Fruit fly (Drosophila melanogaster) whole organism, prepupa: ENCODE results near the gene eRF1.

Source experiments
- Blimp-1 ChIP-seq: fragments of 200-800 bp; sonication (Bioruptor generic); optimal IDR thresholded peaks from 3 replicates; lab custom pipeline; 2017; ENCODE audit warnings: missing biosample characterization, missing genetic modification characterization, mild to moderate bottlenecking, moderate library complexity, missing genetic modification reagents
- CG10669 ChIP-seq: fragments of 200-800 bp; sonication (Bioruptor generic); optimal IDR thresholded peaks from 3 replicates; lab custom pipeline; 2018; ENCODE audit warnings: missing biosample characterization, mild to moderate bottlenecking, missing genetic modification characterization, moderate library complexity
- CG11762 ChIP-seq: fragments of 200-800 bp; sonication (Bioruptor generic); optimal IDR thresholded peaks from 3 replicates; lab custom pipeline; 2016; ENCODE audit warnings: missing biosample characterization, missing genetic modification characterization; ENCODE audit not compliant: insufficient read depth
- CG11902 ChIP-seq: fragments of 200-800 bp; sonication (Bioruptor generic); optimal IDR thresholded peaks from 3 replicates; lab custom pipeline; 2016; ENCODE audit warnings: missing biosample characterization, missing genetic modification characterization
- CG15336 ChIP-seq: fragments of 200-800 bp; sonication (Bioruptor generic); IDR thresholded peaks from 2 replicates; pipeline ENCODE4 v1.3.6; 2022; ENCODE audit warnings: missing biosample characterization, missing genetic modification characterization
- CG1621 ChIP-seq: fragments of 200-800 bp; sonication (Bioruptor generic); optimal IDR thresholded peaks from 3 replicates; lab custom pipeline; 2018; ENCODE audit warnings: missing biosample characterization, mild to moderate bottlenecking, missing genetic modification characterization
- CG3032 ChIP-seq: fragments of 200-800 bp; optimal IDR thresholded peaks from 2 replicates; lab custom pipeline; 2019; ENCODE audit warnings: missing biosample characterization, mild to moderate bottlenecking, missing genetic modification characterization, moderate library complexity
- CG31627 ChIP-seq: fragments of 200-800 bp; sonication (Bioruptor generic); optimal IDR thresholded peaks from 3 replicates; lab custom pipeline; 2016; ENCODE audit warnings: missing biosample characterization, missing genetic modification characterization
- CG32006 ChIP-seq: fragments of 200-800 bp; sonication (Bioruptor generic); optimal IDR thresholded peaks from 3 replicates; lab custom pipeline; 2017; ENCODE audit warnings: missing biosample characterization, mild to moderate bottlenecking, missing genetic modification characterization
- CG4318 ChIP-seq: fragments of 200-800 bp; sonication (Bioruptor generic); optimal IDR thresholded peaks from 3 replicates; lab custom pipeline; 2017; ENCODE audit warnings: missing biosample characterization, mild to moderate bottlenecking, missing genetic modification characterization
- CG6276 ChIP-seq: fragments of 200-800 bp; sonication (Bioruptor generic); optimal IDR thresholded peaks from 2 replicates; lab custom pipeline; 2017; ENCODE audit warnings: missing biosample characterization, mild to moderate bottlenecking, missing genetic modification characterization
- CG6792 ChIP-seq: fragments of 200-800 bp; sonication (Bioruptor generic); optimal IDR thresholded peaks from 3 replicates; lab custom pipeline; 2016; ENCODE audit warnings: missing biosample characterization, missing genetic modification characterization
- CG6808 ChIP-seq: fragments of 200-800 bp; sonication (Bioruptor generic); optimal IDR thresholded peaks from 3 replicates; lab custom pipeline; 2017; ENCODE audit warnings: missing biosample characterization, missing genetic modification characterization, mild to moderate bottlenecking, moderate library complexity, missing genetic modification reagents
- CG7368 ChIP-seq: fragments of 200-800 bp; sonication (Bioruptor generic); optimal IDR thresholded peaks from 3 replicates; lab custom pipeline; 2016; ENCODE audit warnings: missing biosample characterization, missing genetic modification characterization
- CG8119 ChIP-seq: fragments of 200-800 bp; sonication (Bioruptor generic); IDR thresholded peaks from 3 replicates; pipeline ENCODE4 v1.3.6; 2022; ENCODE audit warnings: missing biosample characterization, missing genetic modification characterization
- CG8319 ChIP-seq: fragments of 200-800 bp; sonication (Bioruptor generic); optimal IDR thresholded peaks from 3 replicates; lab custom pipeline; 2016; ENCODE audit warnings: missing biosample characterization, missing genetic modification characterization
- CG9139 ChIP-seq: fragments of 200-800 bp; sonication (Bioruptor generic); optimal IDR thresholded peaks from 3 replicates; lab custom pipeline; 2017; ENCODE audit warnings: missing biosample characterization, mild to moderate bottlenecking, missing genetic modification characterization
- Eip75B ChIP-seq: fragments of 200-800 bp; sonication (Bioruptor generic); optimal IDR thresholded peaks from 3 replicates; lab custom pipeline; 2016; ENCODE audit warnings: missing biosample characterization, missing genetic modification characterization
- Eip78C ChIP-seq: fragments of 200-800 bp; sonication (Bioruptor generic); peaks from one replicate; lab custom pipeline; 2016; ENCODE audit warnings: missing biosample characterization, missing genetic modification characterization
- Eip93F ChIP-seq: fragments of 200-800 bp; sonication (Bioruptor generic); optimal IDR thresholded peaks from 2 replicates; lab custom pipeline; 2016; ENCODE audit warnings: missing biosample characterization, mild to moderate bottlenecking, missing genetic modification characterization
- Ets21C ChIP-seq: fragments of 200-800 bp; sonication (Bioruptor generic); optimal IDR thresholded peaks from 3 replicates; lab custom pipeline; 2016; ENCODE audit warnings: missing biosample characterization, missing genetic modification characterization
- Ets96B ChIP-seq: fragments of 200-800 bp; optimal IDR thresholded peaks from 2 replicates; lab custom pipeline; 2019; ENCODE audit warnings: missing biosample characterization, mild to moderate bottlenecking, missing genetic modification characterization, moderate library complexity
- Lpt ChIP-seq: fragments of 200-800 bp; sonication (Bioruptor generic); optimal IDR thresholded peaks from 3 replicates; lab custom pipeline; 2016; ENCODE audit warnings: missing biosample characterization, missing genetic modification characterization
- Met ChIP-seq: fragments of 200-800 bp; sonication (Bioruptor generic); optimal IDR thresholded peaks from 3 replicates; lab custom pipeline; 2016; ENCODE audit warnings: missing biosample characterization, missing genetic modification characterization
- OdsH ChIP-seq: fragments of 200-800 bp; sonication (Bioruptor generic); optimal IDR thresholded peaks from 3 replicates; lab custom pipeline; 2016; ENCODE audit warnings: missing biosample characterization, missing genetic modification characterization
- Smox ChIP-seq: fragments of 200-800 bp; sonication (Bioruptor generic); optimal IDR thresholded peaks from 3 replicates; lab custom pipeline; 2016; ENCODE audit warnings: missing biosample characterization, missing genetic modification characterization
- Sox102F ChIP-seq: fragments of 200-800 bp; sonication (Bioruptor generic); optimal IDR thresholded peaks from 2 replicates; lab custom pipeline; 2016; ENCODE audit warnings: missing biosample characterization, mild to moderate bottlenecking, missing genetic modification characterization
- Sox15 ChIP-seq: fragments of 200-800 bp; sonication (Bioruptor generic); optimal IDR thresholded peaks from 3 replicates; lab custom pipeline; 2016; ENCODE audit warnings: missing biosample characterization, missing genetic modification characterization
- achi ChIP-seq: fragments of 200-800 bp; sonication (Bioruptor generic); optimal IDR thresholded peaks from 3 replicates; lab custom pipeline; 2016; ENCODE audit warnings: missing biosample characterization, missing genetic modification characterization
- cyc ChIP-seq: fragments of 200-800 bp; sonication (Bioruptor generic); optimal IDR thresholded peaks from 3 replicates; lab custom pipeline; 2016; ENCODE audit warnings: missing biosample characterization, missing genetic modification characterization
- dac ChIP-seq: fragments of 200-800 bp; sonication (Bioruptor generic); optimal IDR thresholded peaks from 2 replicates; lab custom pipeline; 2017; ENCODE audit warnings: missing biosample characterization, mild to moderate bottlenecking, missing genetic modification characterization
- eg ChIP-seq: fragments of 200-800 bp; sonication (Bioruptor generic); IDR thresholded peaks from 3 replicates; pipeline ENCODE4 v1.3.6; 2022; ENCODE audit warnings: missing biosample characterization, missing genetic modification characterization
- esn ChIP-seq: fragments of 200-800 bp; sonication (Bioruptor generic); optimal IDR thresholded peaks from 2 replicates; lab custom pipeline; 2016; ENCODE audit warnings: missing biosample characterization, mild to moderate bottlenecking, missing genetic modification characterization, moderate library complexity
- fd59A ChIP-seq: fragments of 200-800 bp; sonication (Bioruptor generic); optimal IDR thresholded peaks from 2 replicates; lab custom pipeline; 2017; ENCODE audit warnings: missing biosample characterization, mild to moderate bottlenecking, missing genetic modification characterization, missing genetic modification reagents
- fd85E ChIP-seq: fragments of 200-800 bp; sonication (Bioruptor generic); optimal IDR thresholded peaks from 3 replicates; lab custom pipeline; 2016; ENCODE audit warnings: missing biosample characterization, missing genetic modification characterization
- lz ChIP-seq: fragments of 200-800 bp; sonication (Bioruptor generic); optimal IDR thresholded peaks from 3 replicates; lab custom pipeline; 2016; ENCODE audit warnings: missing biosample characterization, missing genetic modification characterization
- net ChIP-seq: fragments of 200-800 bp; sonication (Bioruptor generic); optimal IDR thresholded peaks from 3 replicates; lab custom pipeline; 2016; ENCODE audit warnings: missing biosample characterization, missing genetic modification characterization
- salr ChIP-seq, 2 experiments: fragments of 200-800 bp; sonication (Bioruptor generic); optimal IDR thresholded peaks; 3 replicates each; lab custom pipeline; 2016 to 2018; ENCODE audit warnings: missing biosample characterization in 2 of 2, missing genetic modification characterization in 2 of 2, mild to moderate bottlenecking in 1 of 2
- spab ChIP-seq: fragments of 200-800 bp; sonication (Bioruptor generic); optimal IDR thresholded peaks from 2 replicates; lab custom pipeline; 2017; ENCODE audit warnings: missing biosample characterization, mild to moderate bottlenecking, missing genetic modification characterization, missing genetic modification reagents
- ss ChIP-seq, 2 experiments: fragments of 200-800 bp; sonication (Bioruptor generic); optimal IDR thresholded peaks; 2 replicates in 1 of 2; 3 replicates in 1 of 2; lab custom pipeline; 2017 to 2018; ENCODE audit warnings: mild to moderate bottlenecking in 2 of 2, missing biosample characterization in 2 of 2, missing genetic modification characterization in 2 of 2, moderate library complexity in 1 of 2
- topi ChIP-seq: fragments of 200-800 bp; sonication (Bioruptor generic); optimal IDR thresholded peaks from 3 replicates; lab custom pipeline; 2016; ENCODE audit warnings: missing biosample characterization, missing genetic modification characterization
- vri ChIP-seq: fragments of 200-800 bp; sonication (Bioruptor generic); optimal IDR thresholded peaks from 3 replicates; lab custom pipeline; 2016; ENCODE audit warnings: missing biosample characterization, mild to moderate bottlenecking, missing genetic modification characterization

eRF1 gene

dm6 chr3L:20347762-20348580, at the start of gene eRF1, which contains the start of gene Rbbp5 (continued):
- TF ChIP-seq lz: peak; percentile 66
- no peak for TF ChIP-seq spab (GFP tag; lab: Kevin White, UChicago)
- TF ChIP-seq salr (GFP tag; optimal IDR thresholded peaks at IDR 0.05; lab: Kevin White, UChicago): no peak
- TF ChIP-seq Ets96B (tag; lab: Kevin White, UChicago): peak; percentile 53
- peak; percentile 72 for TF ChIP-seq cyc
- TF ChIP-seq vri: no peak
- TF ChIP-seq Smox (GFP tag; lab: Kevin White, UChicago): peak; percentile 71
- TF ChIP-seq topi (GFP tag; lab: Kevin White, UChicago): peak; percentile 58
- peak; percentile 66 for TF ChIP-seq Met (GFP tag; lab: Kevin White, UChicago)
- peak; percentile 53 for TF ChIP-seq net
- TF ChIP-seq, all 60 proteins: peak for 41

dm6 chr3L:20299110-20299509, 49.0 kb upstream of the eRF1 start, which contains the start of gene SCCRO4:
TSS of gene SCCRO4 (plus strand) at chr3L:20299410.
- TF ChIP-seq Eip93F (GFP tag; lab: Kevin White, UChicago): no peak
- no peak for TF ChIP-seq ss (GFP tag; optimal IDR thresholded peaks at IDR 0.05; lab: Kevin White, UChicago)
- TF ChIP-seq Ets21C (GFP tag; lab: Kevin White, UChicago): no peak
- TF ChIP-seq Lpt (GFP tag; lab: Kevin White, UChicago): no peak
- TF ChIP-seq CG10669 (GFP tag; lab: Kevin White, UChicago): no peak
- TF ChIP-seq CG8319: no peak
- no peak for TF ChIP-seq vri
- no peak for TF ChIP-seq eg (GFP tag; lab: Robert Waterston, UW)
- no peak for TF ChIP-seq fd85E (GFP tag; lab: Kevin White, UChicago)
- TF ChIP-seq CG11762 (GFP tag; lab: Kevin White, UChicago): no peak
- no peak for TF ChIP-seq salr (GFP tag; optimal IDR thresholded peaks at IDR 0.05; lab: Kevin White, UChicago)
- no peak for TF ChIP-seq Ets96B (tag; lab: Kevin White, UChicago)
- no peak for TF ChIP-seq net

- TF ChIP-seq CG6808 (no peak), eg (GFP tag; lab: Robert Waterston, UW) (peak; percentile 80), Smox (GFP tag; lab: Kevin White, UChicago) (peak; percentile 75), Sox15 (peak; percentile 76), CG10669 (GFP tag; lab: Kevin White, UChicago) (no peak), CG4318 (GFP tag; lab: Kevin White, UChicago) (no peak), Sox102F (GFP tag; lab: Kevin White, UChicago) (peak; percentile 62), CG7368 (GFP tag; lab: Kevin White, UChicago) (peak; percentile 36), CG1621 (tag; lab: Kevin White, UChicago) (no peak), vri (no peak), fd85E (GFP tag; lab: Kevin White, UChicago) (no peak), CG6792 (GFP tag; lab: Kevin White, UChicago) (peak; percentile 46), Ets96B (tag; lab: Kevin White, UChicago) (peak; percentile 50), CG11902 (GFP tag; lab: Kevin White, UChicago) (peak; percentile 69), lz (peak; percentile 79), CG15336 (GFP tag; lab: Robert Waterston, UW) (0 out of 2 replicates have a peak, but pooled peaks have one; percentile 46), dac (GFP tag; lab: Kevin White, UChicago) (no peak), Eip78C (no peak), salr (GFP tag; optimal IDR thresholded peaks at IDR 0.05; lab: Kevin White, UChicago) (no peak), Eip75B (GFP tag; lab: Kevin White, UChicago) (no peak), net (no peak), CG6276 (GFP tag; lab: Kevin White, UChicago) (no peak), CG11762 (GFP tag; lab: Kevin White, UChicago) (peak; percentile 42), esn (GFP tag; lab: Kevin White, UChicago) (peak; percentile 84), CG8119 (GFP tag; lab: Robert Waterston, UW) (peak; percentile 54; the same call in 2 of the 3 replicates), achi (GFP tag; lab: Kevin White, UChicago) (peak; percentile 70), CG3032 (peak; percentile 70), Lpt (GFP tag; lab: Kevin White, UChicago) (peak; percentile 37), CG9139 (GFP tag; lab: Kevin White, UChicago) (no peak), Ets21C (GFP tag; lab: Kevin White, UChicago) (peak; percentile 74), OdsH (GFP tag; lab: Kevin White, UChicago) (no peak), Blimp-1 (no peak), CG32006 (GFP tag; lab: Kevin White, UChicago) (no peak), fd59A (GFP tag; lab: Kevin White, UChicago) (no peak), CG31627 (GFP tag; lab: Kevin White, UChicago) (peak; percentile 80), CG8319 (peak; percentile 15)
Observed at dm6 chr3L:20302081-20302630, 46.0 kb upstream of the eRF1 start, which contains the start of gene Pex23. TSS of gene Pex23 (minus strand) at chr3L:20302141.
